Fruit fly (Drosophila melanogaster): ENCODE results near the gene CG14717.
A peak's percentile ranks its signal among the peaks of the same experiment; 100 is the strongest.

CG14717 gene

dm6 chr3R:11669017-11669953 lies 27.0 kb upstream of the CG14717 start:
- TF ChIP-seq CG17801 (GFP tag; optimal IDR thresholded peaks at IDR 0.05; ENCODE audit: partially characterized antibody): no peak

DNA sequence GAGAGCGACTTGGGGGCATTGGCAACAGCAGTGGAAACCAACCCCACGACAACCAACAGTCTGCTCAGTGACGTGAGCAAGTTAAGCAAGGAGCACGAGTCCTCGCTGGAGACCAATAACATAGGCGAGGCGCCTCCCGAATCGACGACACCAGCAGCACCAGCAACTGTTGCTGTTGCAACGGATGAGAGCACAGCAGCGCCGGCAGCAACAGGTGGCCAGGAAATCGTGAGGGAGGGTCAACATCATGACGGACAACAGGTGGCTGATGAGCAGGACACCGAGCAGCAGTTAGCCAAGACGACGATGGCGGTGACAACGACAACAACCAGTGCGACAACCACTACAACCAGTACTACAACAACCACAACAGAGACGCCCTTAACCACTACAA lies 26.4 kb upstream of the CG14717 start:
- no peak for TF ChIP-seq CG17801 (GFP tag; optimal IDR thresholded peaks at IDR 0.05; ENCODE audit: partially characterized antibody)

dm6 chr3R:11670888-11671287 lies 25.4 kb upstream of the CG14717 start:
- TF ChIP-seq CG17801 (GFP tag; optimal IDR thresholded peaks at IDR 0.05; ENCODE audit: partially characterized antibody): no peak

DNA sequence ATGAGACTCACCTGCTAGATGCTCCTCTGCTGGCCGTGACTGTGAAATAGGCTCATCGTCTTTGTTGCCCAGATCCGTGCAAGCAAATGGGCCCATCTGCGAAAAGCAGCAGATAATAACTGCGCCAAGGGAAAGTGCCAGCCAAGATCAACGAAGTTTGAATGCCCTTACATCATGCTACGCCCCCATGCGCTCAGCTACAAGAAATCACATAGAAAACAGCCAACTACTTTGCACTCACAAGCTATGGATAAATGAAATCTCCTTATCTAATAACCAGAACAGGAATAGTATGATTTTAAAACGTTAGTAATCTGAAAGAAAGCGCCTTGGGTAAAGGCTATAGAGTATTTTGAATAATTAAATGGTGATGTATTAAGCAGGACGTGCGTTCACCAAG lies 24.5 kb upstream of the CG14717 start:
- TF ChIP-seq CG17801 (GFP tag; optimal IDR thresholded peaks at IDR 0.05; ENCODE audit: partially characterized antibody): no peak

DNA sequence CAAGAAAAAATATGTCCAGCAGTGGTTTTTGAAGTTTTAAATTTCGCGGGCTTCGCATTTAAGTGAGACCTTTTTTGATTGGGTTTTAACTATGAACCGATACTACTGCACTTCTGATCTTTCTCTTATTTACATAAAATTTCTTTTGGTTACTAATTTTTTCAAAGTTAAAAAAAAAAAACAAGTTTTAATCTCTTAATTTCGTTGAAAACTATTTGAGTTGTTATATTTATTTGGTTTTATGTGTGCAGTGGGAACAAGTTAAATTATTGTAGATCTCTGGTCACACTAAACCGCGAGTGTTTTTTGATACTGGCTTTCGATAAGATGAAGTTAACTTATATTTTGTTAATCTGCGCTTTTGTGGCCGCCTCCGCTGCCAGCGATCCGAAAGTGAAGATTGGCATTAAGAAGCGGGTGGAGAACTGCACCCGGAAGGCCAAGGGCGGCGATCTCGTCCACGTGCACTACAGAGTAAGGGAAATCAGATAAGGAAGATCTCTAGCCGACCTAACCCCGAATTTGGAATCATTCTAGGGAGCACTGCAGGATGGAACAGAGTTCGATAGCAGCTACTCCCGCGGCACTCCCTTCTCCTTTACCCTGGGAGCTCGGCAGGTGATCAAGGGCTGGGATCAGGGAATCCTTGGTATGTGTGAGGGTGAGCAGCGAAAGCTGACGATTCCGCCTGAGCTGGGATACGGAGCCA lies 22.2 kb upstream of the CG14717 start, which contains the start of gene CG14715:
Gene CG14715 (plus strand): TSS at position 267 of the 709 bp plus-strand sequence.
- no peak for TF ChIP-seq CG17801 (GFP tag; optimal IDR thresholded peaks at IDR 0.05; ENCODE audit: partially characterized antibody)

DNA sequence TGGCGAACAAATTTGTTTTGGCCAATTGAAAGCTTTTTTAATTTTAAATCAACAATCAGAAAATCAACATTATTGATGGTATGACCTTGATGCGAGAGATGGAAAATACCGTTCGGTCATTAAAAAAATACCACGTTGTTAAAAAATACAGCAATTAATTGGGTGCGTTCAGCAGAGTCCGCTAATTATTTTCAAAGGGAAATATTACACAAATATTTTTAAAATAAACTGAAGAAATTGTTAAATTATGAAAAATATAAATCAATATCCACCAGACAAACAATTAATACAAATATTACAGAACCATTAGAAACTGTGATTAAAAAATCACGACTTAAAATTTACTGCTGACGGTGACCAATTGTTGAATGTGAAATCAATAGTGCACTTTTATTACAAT lies 18.3 kb upstream of the CG14717 start, which contains the start of gene CG18476:
Gene CG18476 (minus strand): TSS at position 101 of the 400 bp plus-strand sequence.
- TF ChIP-seq CG17801 (GFP tag; optimal IDR thresholded peaks at IDR 0.05; ENCODE audit: partially characterized antibody): peak; percentile 97

DNA sequence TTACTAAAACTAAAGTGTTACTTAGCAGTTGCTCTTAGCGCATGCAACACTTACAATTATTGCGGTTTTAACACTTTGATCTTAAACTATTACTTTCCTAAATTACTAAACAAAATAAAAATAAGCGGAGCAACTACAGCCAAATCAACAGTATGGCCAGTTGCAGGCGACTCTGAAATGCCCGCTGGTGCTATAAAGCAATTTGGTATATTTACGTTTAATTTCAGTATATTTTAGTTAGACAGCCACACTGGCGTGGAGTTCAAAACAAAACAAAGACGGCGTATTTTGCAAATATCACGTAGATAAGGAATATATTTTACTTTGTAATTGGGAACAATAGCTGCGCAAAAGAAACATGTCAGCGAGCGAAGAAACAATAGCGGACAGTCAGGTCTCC lies 16.8 kb upstream of the CG14717 start, which contains the start of the genes Taf12 and Ho:
Gene Taf12 (minus strand): TSS at position 178 of the 400 bp plus-strand sequence.
Gene Ho (plus strand): TSS at position 231 of the 400 bp plus-strand sequence.
- peak; percentile 46 for TF ChIP-seq CG17801 (GFP tag; optimal IDR thresholded peaks at IDR 0.05; ENCODE audit: partially characterized antibody)

- no peak for TF ChIP-seq CG17801 (GFP tag; optimal IDR thresholded peaks at IDR 0.05; ENCODE audit: partially characterized antibody)
These were observed 12.6 kb upstream of the CG14717 start for dm6 chr3R:11683675-11684074.

- TF ChIP-seq CG17801 (GFP tag; optimal IDR thresholded peaks at IDR 0.05; ENCODE audit: partially characterized antibody): no peak
These were observed 12.0 kb upstream of the CG14717 start, which contains the start of gene CG6830 for dm6 chr3R:11684316-11684715. CG6830 (minus strand) TSS chr3R:11684342.

- TF ChIP-seq CG17801 (GFP tag; optimal IDR thresholded peaks at IDR 0.05; ENCODE audit: partially characterized antibody): peak; percentile 36
These were observed 8.3 kb upstream of the CG14717 start, which contains the start of gene CG6834 for dm6 chr3R:11688055-11688454. CG6834 (minus strand) TSS chr3R:11688133.

dm6 chr3R:11689900-11690299 lies 6.4 kb upstream of the CG14717 start, which contains the start of gene CG6908:
CG6908 (minus strand) TSS chr3R:11690051.
- no peak for TF ChIP-seq CG17801 (GFP tag; optimal IDR thresholded peaks at IDR 0.05; ENCODE audit: partially characterized antibody)

DNA sequence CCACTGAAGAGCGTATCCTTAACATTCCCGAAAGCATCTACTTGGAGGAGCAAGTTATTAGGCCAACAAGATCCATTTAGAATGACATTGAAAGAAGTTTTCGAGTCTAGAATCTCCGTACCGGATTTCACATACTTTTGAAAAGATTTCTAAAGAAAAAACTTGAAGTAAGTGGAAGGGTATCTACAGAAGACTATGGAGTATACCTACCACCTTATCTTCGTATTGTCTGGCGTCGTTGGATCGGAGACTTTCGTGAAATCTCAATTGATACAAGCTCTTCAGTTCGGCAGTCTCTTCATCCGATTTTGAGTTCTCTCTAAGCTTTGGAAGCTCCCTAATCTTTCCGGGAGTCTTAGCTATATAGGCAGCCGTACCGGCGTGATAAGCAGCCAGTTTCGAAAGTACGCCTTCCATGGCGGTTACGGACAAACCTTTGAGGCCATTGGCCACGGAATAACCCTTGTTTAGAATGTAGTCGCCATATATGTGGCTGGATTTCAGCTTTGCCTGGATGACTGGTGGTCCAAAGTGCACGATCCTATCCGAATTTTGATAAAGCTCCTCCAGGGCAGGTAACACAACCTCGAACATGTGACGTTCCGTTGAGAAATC lies 5.3 kb upstream of the CG14717 start:
- no peak for TF ChIP-seq CG17801 (GFP tag; optimal IDR thresholded peaks at IDR 0.05; ENCODE audit: partially characterized antibody)

DNA sequence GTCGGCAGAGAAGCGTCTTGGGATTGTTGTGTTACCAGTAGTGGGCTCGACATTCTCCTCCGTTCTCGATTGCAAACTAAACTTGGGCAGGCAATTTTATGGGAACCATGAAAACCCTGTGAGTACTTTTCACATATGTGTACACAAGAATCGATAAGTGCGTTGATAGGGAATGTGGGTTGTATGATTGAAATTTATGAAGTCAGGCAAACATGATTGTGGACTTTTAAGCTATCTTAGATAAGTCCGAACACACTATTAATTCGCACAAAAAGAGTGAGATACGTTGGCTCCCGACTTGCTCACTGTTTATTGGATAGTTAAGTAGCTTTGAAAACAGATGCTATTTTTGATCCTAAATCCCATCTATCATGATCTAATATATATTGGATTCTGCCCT lies 4.6 kb upstream of the CG14717 start, which contains the start of gene CG18765:
Gene CG18765 (minus strand): TSS at position 53 of the 400 bp plus-strand sequence.
- TF ChIP-seq CG17801 (GFP tag; optimal IDR thresholded peaks at IDR 0.05; ENCODE audit: partially characterized antibody): no peak

dm6 chr3R:11692504-11692903 lies 3.8 kb upstream of the CG14717 start:
- TF ChIP-seq CG17801 (GFP tag; optimal IDR thresholded peaks at IDR 0.05; ENCODE audit: partially characterized antibody): no peak
